Worm (Caenorhabditis elegans) whole organism, early embryonic: ENCODE measurements around the gene erg-28.
A peak's percentile ranks its signal among the peaks of the same experiment; 100 is the strongest.

ENCODE experiments used
- B0310.2 ChIP-seq: sonication (generic microtip); optimal IDR thresholded peaks from 2 replicates; lab custom pipeline; 2016; ENCODE audit warnings: mild to moderate bottlenecking, missing genetic modification characterization, missing compliant biosample characterization
- F13C5.2 ChIP-seq: sonication (generic microtip); optimal IDR thresholded peaks from 2 replicates; lab custom pipeline; 2017; ENCODE audit warnings: mild to moderate bottlenecking, missing genetic modification characterization, inconsistent platforms, missing compliant biosample characterization
- aly-1 ChIP-seq: sonication (generic microtip); optimal IDR thresholded peaks from 2 replicates; lab custom pipeline; 2016; ENCODE audit warnings: missing genetic modification characterization, missing compliant biosample characterization
- ama-1 ChIP-seq: fragments of 150-350 bp; optimal IDR thresholded peaks from 2 replicates; lab custom pipeline; 2014
- ceh-13 ChIP-seq: fragments of 200-800 bp; sonication (Bioruptor generic); optimal IDR thresholded peaks from 2 replicates; lab custom pipeline; 2018; ENCODE audit warnings: mild to moderate bottlenecking, missing genetic modification characterization, missing compliant biosample characterization
- ceh-36 ChIP-seq: sonication (generic microtip); optimal IDR thresholded peaks from 2 replicates; lab custom pipeline; 2016; ENCODE audit warnings: missing genetic modification characterization, inconsistent platforms, missing compliant biosample characterization
- ets-7 ChIP-seq: sonication (generic microtip); optimal IDR thresholded peaks from 2 replicates; lab custom pipeline; 2016; ENCODE audit warnings: missing genotype, missing genetic modification characterization, missing compliant biosample characterization
- flt-1 ChIP-seq: fragments of 200-800 bp; sonication (Bioruptor generic); IDR thresholded peaks from 2 replicates; pipeline ENCODE4 v1.3.6; 2022; ENCODE audit warnings: missing genetic modification characterization, missing compliant biosample characterization
- hmbx-1 ChIP-seq: sonication (generic microtip); optimal IDR thresholded peaks from 2 replicates; lab custom pipeline; 2016; ENCODE audit warnings: mild to moderate bottlenecking, missing genetic modification characterization, missing compliant biosample characterization
- hmg-4 ChIP-seq: fragments of 200-800 bp; sonication (Bioruptor generic); optimal IDR thresholded peaks from 2 replicates; lab custom pipeline; 2018; ENCODE audit warnings: mild to moderate bottlenecking, missing genetic modification characterization, missing compliant biosample characterization
- hnd-1 ChIP-seq: sonication (generic microtip); optimal IDR thresholded peaks from 2 replicates; lab custom pipeline; 2016; ENCODE audit warnings: missing genetic modification characterization, missing compliant biosample characterization
- pes-1 ChIP-seq: fragments of 200-800 bp; sonication (Bioruptor generic); IDR thresholded peaks from 2 replicates; pipeline ENCODE4 v1.3.6; 2022; ENCODE audit warnings: missing genetic modification reagents, missing genetic modification characterization, missing compliant biosample characterization
- scrt-1 ChIP-seq: fragments of 200-800 bp; sonication (Bioruptor generic); IDR thresholded peaks from 2 replicates; pipeline ENCODE4 v1.3.6; 2022; ENCODE audit warnings: missing genetic modification characterization, missing compliant biosample characterization
- sea-1 ChIP-seq: fragments of 200-800 bp; sonication (Bioruptor generic); conservative IDR thresholded peaks from 2 replicates; pipeline ENCODE4 v1.3.6; 2022; ENCODE audit warnings: missing genetic modification characterization, missing compliant biosample characterization
- tbx-11 ChIP-seq: fragments of 200-800 bp; sonication (Bioruptor generic); IDR thresholded peaks from 2 replicates; pipeline ENCODE4 v1.3.6; 2022; ENCODE audit warnings: missing genetic modification characterization, missing compliant biosample characterization
- tbx-37 ChIP-seq: fragments of 200-800 bp; sonication (Bioruptor generic); conservative IDR thresholded peaks from 2 replicates; pipeline ENCODE4 v1.3.6; 2022; ENCODE audit warnings: missing genetic modification reagents, missing genetic modification characterization, missing compliant biosample characterization
- tra-4 ChIP-seq: sonication (generic microtip); optimal IDR thresholded peaks from 2 replicates; lab custom pipeline; 2017; ENCODE audit warnings: missing genetic modification characterization, missing compliant biosample characterization

Gene erg-28

DNA sequence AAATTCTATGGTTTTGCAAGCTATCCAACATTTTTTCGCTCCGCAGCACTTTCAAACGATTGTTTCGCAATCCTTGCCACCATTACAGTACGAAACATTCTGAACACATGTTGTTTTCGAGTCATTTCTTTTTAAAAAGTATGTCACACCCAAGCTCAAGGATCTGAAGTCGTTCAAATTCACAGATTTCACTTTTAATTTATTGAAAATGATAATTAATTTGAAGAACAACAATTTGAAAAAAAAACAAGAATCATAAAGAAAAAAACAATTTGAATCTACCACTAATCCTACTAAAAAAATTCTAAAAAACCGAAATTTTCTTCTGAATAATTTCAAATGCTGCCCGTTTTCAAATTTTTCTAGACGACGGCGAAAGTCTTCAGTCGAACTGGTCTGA, 14.8 kb upstream of the erg-28 start, which contains the start of gene C14C10.2:
Gene C14C10.2, minus strand, starts transcription at position 101 of the 400 bp plus-strand sequence.
- no peak for TF ChIP-seq B0310.2
- no peak for TF ChIP-seq ceh-36 (tag; lab: Kevin White, UChicago)
- no peak for TF ChIP-seq tra-4 (tag; lab: Kevin White, UChicago)
- no peak for TF ChIP-seq tbx-11 (GFP tag; lab: Robert Waterston, UW)
- no peak for TF ChIP-seq hmbx-1 (tag; lab: Kevin White, UChicago)
- TF ChIP-seq ceh-13 (GFP tag; lab: Kevin White, UChicago), result no peak
- no peak for TF ChIP-seq sea-1 (GFP tag; lab: Robert Waterston, UW)
- no peak for TF ChIP-seq tbx-37 (GFP tag; lab: Robert Waterston, UW)
- TF ChIP-seq scrt-1 (GFP tag; lab: Robert Waterston, UW), result no peak
- TF ChIP-seq aly-1 (tag; lab: Kevin White, UChicago), result no peak
- no peak for TF ChIP-seq hnd-1 (tag; lab: Kevin White, UChicago)
- no peak for TF ChIP-seq hmg-4 (GFP tag; lab: Kevin White, UChicago)
- TF ChIP-seq ama-1 (lab: Kevin White, UChicago), result no peak
- TF ChIP-seq pes-1 (GFP tag; lab: Robert Waterston, UW), result no peak
- no peak for TF ChIP-seq F13C5.2 (tag; lab: Kevin White, UChicago)
- no peak for TF ChIP-seq ets-7
- no peak for TF ChIP-seq flt-1 (GFP tag; lab: Robert Waterston, UW)

DNA sequence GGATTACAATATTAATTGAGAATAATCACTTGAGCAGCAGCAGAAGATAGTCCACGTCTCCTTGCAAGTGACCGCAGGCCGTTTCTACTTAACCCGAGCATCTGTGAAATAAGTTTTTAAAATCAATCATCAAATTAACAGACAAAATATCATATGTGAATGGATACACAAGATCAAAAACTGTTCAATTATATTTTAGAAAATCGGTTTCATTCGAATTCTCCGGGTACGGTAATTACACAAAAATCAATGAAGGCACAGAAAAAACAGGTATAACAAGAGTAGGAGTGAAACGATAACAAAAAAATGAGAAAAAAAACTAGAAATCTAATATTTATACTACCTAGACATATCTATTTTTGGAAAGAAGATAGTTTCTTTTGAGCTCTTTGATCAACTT, 11.0 kb upstream of the erg-28 start, which contains the start of gene mma-1:
Gene mma-1, minus strand, starts transcription at position 101 of the 400 bp plus-strand sequence.
- TF ChIP-seq B0310.2 (no peak), scrt-1 (GFP tag; lab: Robert Waterston, UW) (no peak)

DNA sequence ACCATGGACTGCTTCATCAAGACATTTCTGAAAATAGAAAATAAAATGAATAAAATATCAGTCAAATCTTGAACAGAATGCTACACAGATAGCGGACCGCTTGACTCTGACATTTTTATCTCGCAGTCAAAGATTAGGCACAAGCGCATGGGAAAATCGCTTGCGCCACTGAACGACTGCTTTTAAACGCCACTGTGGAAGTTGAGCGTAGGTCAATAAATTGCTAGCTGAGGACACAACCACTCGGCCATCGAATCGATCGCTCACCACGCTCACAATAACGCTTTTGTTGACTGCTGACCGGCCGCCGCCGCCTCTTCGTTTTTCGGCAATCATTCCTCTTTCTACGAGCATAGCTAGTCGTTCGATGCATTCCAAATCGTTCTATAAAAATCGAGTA, 10.4 kb upstream of the erg-28 start:
- TF ChIP-seq B0310.2 (peak; percentile 42), ceh-13 (GFP tag; lab: Kevin White, UChicago) (peak; percentile 62), aly-1 (tag; lab: Kevin White, UChicago) (peak; percentile 80), hmbx-1 (tag; lab: Kevin White, UChicago) (peak; percentile 43), ets-7 (peak; percentile 19), tbx-37 (GFP tag; lab: Robert Waterston, UW) (peak; percentile 47), ceh-36 (tag; lab: Kevin White, UChicago) (peak; percentile 45), flt-1 (GFP tag; lab: Robert Waterston, UW) (peak; percentile 76), ama-1 (lab: Kevin White, UChicago) (no peak), scrt-1 (GFP tag; lab: Robert Waterston, UW) (peak; percentile 71), pes-1 (GFP tag; lab: Robert Waterston, UW) (no peak; the same call in 1 of the 2 replicates), hnd-1 (tag; lab: Kevin White, UChicago) (peak; percentile 30), tbx-11 (GFP tag; lab: Robert Waterston, UW) (no peak), F13C5.2 (tag; lab: Kevin White, UChicago) (peak; percentile 85), tra-4 (tag; lab: Kevin White, UChicago) (peak; percentile 65), sea-1 (GFP tag; lab: Robert Waterston, UW) (peak; percentile 77), hmg-4 (GFP tag; lab: Kevin White, UChicago) (peak; percentile 90)

DNA sequence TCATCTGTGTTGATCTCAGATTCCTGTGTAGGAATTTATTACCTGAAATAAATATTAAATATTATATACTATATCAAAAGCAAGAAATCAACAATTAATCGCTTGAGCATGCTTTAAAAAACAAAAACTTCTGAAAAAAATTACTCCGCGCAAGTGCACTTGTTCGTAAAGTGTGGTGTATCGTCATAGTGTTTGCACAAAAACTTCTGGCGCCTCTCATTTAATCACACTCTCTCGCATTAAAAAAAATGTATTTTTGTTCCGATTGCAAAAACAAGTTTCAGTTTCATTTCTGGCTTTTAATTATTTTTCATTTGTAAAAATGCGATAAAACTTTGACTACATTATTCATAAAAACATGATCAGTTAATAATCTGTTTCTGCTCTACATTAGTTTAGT, 8.1 kb upstream of the erg-28 start, which contains the start of the genes C14C10.10 and ril-2:
Gene C14C10.10, minus strand, starts transcription at position 19 of the 400 bp plus-strand sequence.
Gene ril-2, minus strand, starts transcription at position 48 of the 400 bp plus-strand sequence.
- TF ChIP-seq aly-1 (tag; lab: Kevin White, UChicago) (no peak), hmbx-1 (tag; lab: Kevin White, UChicago) (no peak), hmg-4 (GFP tag; lab: Kevin White, UChicago) (no peak), flt-1 (GFP tag; lab: Robert Waterston, UW) (no peak), tra-4 (tag; lab: Kevin White, UChicago) (no peak), ceh-36 (tag; lab: Kevin White, UChicago) (no peak), tbx-37 (GFP tag; lab: Robert Waterston, UW) (no peak), ama-1 (lab: Kevin White, UChicago) (no peak), ceh-13 (GFP tag; lab: Kevin White, UChicago) (no peak), ets-7 (no peak), sea-1 (GFP tag; lab: Robert Waterston, UW) (no peak), scrt-1 (GFP tag; lab: Robert Waterston, UW) (no peak), pes-1 (GFP tag; lab: Robert Waterston, UW) (no peak)

DNA sequence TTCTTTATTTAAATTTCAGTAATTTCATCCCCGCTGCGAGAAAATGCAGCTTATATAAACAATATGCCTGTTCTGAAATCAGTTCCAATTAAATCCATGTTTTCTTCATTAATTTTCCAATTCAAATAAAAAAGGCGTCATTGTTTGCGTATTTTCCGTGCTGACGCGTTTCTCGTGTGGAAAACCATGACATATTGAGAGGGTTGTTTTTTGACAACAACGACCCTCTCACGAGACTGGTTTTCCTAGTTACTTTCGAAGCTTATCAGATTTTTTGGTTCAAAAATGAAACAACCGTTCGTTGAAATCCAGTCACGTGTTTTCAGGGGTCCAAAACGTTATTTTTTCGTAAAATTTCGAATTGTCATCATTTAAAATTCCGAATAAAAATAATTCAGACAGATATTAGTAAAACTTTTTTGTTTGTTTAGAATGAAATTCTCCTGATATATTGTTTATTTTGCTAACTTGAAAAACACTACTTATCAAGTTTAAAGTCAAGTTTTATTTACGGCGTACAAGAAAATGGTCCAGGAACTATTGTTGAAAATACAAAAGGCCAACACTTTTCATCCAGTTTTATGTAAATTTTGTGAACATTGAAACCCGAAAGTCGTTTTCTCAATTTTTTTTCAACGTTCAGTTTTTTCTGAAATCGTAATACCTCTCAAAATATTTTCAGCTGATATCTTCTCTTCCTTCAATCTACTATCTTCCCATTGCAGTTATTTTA, 7.5 kb upstream of the erg-28 start, which contains the start of gene C14C10.5:
Gene C14C10.5, plus strand, starts transcription at position 683 of the 733 bp plus-strand sequence.
- TF ChIP-seq ets-7, result no peak
- no peak for TF ChIP-seq ceh-13 (GFP tag; lab: Kevin White, UChicago)

DNA sequence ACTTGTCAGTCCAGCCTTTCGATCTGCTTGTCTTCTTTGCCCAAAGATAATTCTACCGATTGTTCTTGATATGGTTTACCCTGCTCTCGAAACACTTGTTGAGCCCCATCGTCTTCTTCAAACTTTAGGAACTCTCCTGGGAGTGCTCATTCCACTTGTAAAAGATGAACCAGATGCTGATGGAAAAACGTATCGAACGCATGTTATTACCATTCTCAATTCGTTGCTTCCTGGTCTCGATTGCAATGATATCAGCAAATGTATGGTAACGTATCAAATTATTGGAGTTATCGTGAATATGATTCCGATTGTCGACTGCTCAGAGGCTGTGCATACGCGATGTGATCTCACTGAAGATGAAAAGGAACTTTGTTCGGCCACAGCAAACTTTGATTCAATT, 5.4 kb upstream of the erg-28 start:
- TF ChIP-seq hmg-4 (GFP tag; lab: Kevin White, UChicago) (no peak), ceh-36 (tag; lab: Kevin White, UChicago) (no peak), tra-4 (tag; lab: Kevin White, UChicago) (no peak), pes-1 (GFP tag; lab: Robert Waterston, UW) (no peak), hnd-1 (tag; lab: Kevin White, UChicago) (no peak), F13C5.2 (tag; lab: Kevin White, UChicago) (no peak), ceh-13 (GFP tag; lab: Kevin White, UChicago) (no peak), hmbx-1 (tag; lab: Kevin White, UChicago) (no peak), aly-1 (tag; lab: Kevin White, UChicago) (no peak), tbx-11 (GFP tag; lab: Robert Waterston, UW) (no peak), sea-1 (GFP tag; lab: Robert Waterston, UW) (no peak), scrt-1 (GFP tag; lab: Robert Waterston, UW) (no peak), B0310.2 (no peak), flt-1 (GFP tag; lab: Robert Waterston, UW) (no peak), tbx-37 (GFP tag; lab: Robert Waterston, UW) (no peak), ets-7 (no peak), ama-1 (lab: Kevin White, UChicago) (no peak)
